Fruit fly (Drosophila melanogaster): ENCODE measurements around the gene CG10154.

The CG10154 gene

dm6 chr3L:13412200-13412885 lies 24.6 kb downstream of the CG10154 start, which contains the start of the genes CG10222 and flr (continued):
- TF ChIP-seq Camta (GFP tag; optimal IDR thresholded peaks at IDR 0.05): no peak
- TF ChIP-seq CG4707 (GFP tag; optimal IDR thresholded peaks at IDR 0.05): no peak
- TF ChIP-seq CG15011 (GFP tag; optimal IDR thresholded peaks at IDR 0.05): no peak
- no peak for TF ChIP-seq ATbp (GFP tag; optimal IDR thresholded peaks at IDR 0.05)
- 0 out of 3 replicates have a peak, but pooled peaks have one; percentile 44 for TF ChIP-seq CG7963 (GFP tag; IDR thresholded peaks at IDR 0.05; ENCODE audit: partially characterized antibody)
- TF ChIP-seq Scr (GFP tag; IDR thresholded peaks at IDR 0.05; ENCODE audit: partially characterized antibody): peak; percentile 87
- no peak for TF ChIP-seq ERR (GFP tag; optimal IDR thresholded peaks at IDR 0.05)
- peak; percentile 6 for TF ChIP-seq CG2120 (GFP tag; optimal IDR thresholded peaks at IDR 0.05)
- TF ChIP-seq Bgb (GFP tag; IDR thresholded peaks at IDR 0.05; ENCODE audit: partially characterized antibody): peak; percentile 70
- peak; percentile 40 for TF ChIP-seq CG17829 (tag; optimal IDR thresholded peaks at IDR 0.05)
- no peak for TF ChIP-seq Hey (tag; optimal IDR thresholded peaks at IDR 0.05)
- TF ChIP-seq tna (GFP tag; IDR thresholded peaks at IDR 0.05; ENCODE audit: partially characterized antibody): peak; percentile 22; the same call in 1 of the 2 replicates
- no peak for TF ChIP-seq CG13123 (GFP tag; optimal IDR thresholded peaks at IDR 0.05)
- TF ChIP-seq jing (GFP tag; optimal IDR thresholded peaks at IDR 0.05): no peak
- TF ChIP-seq trem (tag; optimal IDR thresholded peaks at IDR 0.05): peak; percentile 41
- TF ChIP-seq CG9727 (GFP tag; optimal IDR thresholded peaks at IDR 0.05): peak; percentile 17
- TF ChIP-seq Gsc (GFP tag; IDR thresholded peaks at IDR 0.05): no peak
- TF ChIP-seq CG6654 (GFP tag; optimal IDR thresholded peaks at IDR 0.05): no peak
- TF ChIP-seq luna (GFP tag; optimal IDR thresholded peaks at IDR 0.05): no peak
- TF ChIP-seq Ets97D (GFP tag; optimal IDR thresholded peaks at IDR 0.05): peak; percentile 13
- peak; percentile 6 for TF ChIP-seq grau (tag; optimal IDR thresholded peaks at IDR 0.05)
- TF ChIP-seq sens-2 (GFP tag; IDR thresholded peaks at IDR 0.05): no peak
- peak; percentile 71 for TF ChIP-seq unc-4 (GFP tag; IDR thresholded peaks at IDR 0.05; ENCODE audit: partially characterized antibody)
- TF ChIP-seq insv (GFP tag; optimal IDR thresholded peaks at IDR 0.05): no peak
- no peak for TF ChIP-seq CG10321 (GFP tag; IDR thresholded peaks at IDR 0.05)
- peak; percentile 3 for TF ChIP-seq Sin3A (optimal IDR thresholded peaks at IDR 0.05)
- peak; percentile 74 for TF ChIP-seq CG13287 (GFP tag; IDR thresholded peaks at IDR 0.05; ENCODE audit: partially characterized antibody)
- TF ChIP-seq Blimp-1 (GFP tag; optimal IDR thresholded peaks at IDR 0.05): no peak
- peak; percentile 69 for TF ChIP-seq CG14860 (GFP tag; IDR thresholded peaks at IDR 0.05; ENCODE audit: partially characterized antibody)
- TF ChIP-seq CG11504 (tag; optimal IDR thresholded peaks at IDR 0.05): no peak
- peak; percentile 32 for TF ChIP-seq CG30403 (GFP tag; optimal IDR thresholded peaks at IDR 0.05)
- no peak for TF ChIP-seq Doc2 (GFP tag; IDR thresholded peaks at IDR 0.05)
- no peak for TF ChIP-seq CG2889 (GFP tag; IDR thresholded peaks at IDR 0.05)
- TF ChIP-seq CG4617 (GFP tag; optimal IDR thresholded peaks at IDR 0.05; ENCODE audit: borderline replicate concordance): peak; percentile 15
- TF ChIP-seq ash1 (GFP tag; optimal IDR thresholded peaks at IDR 0.05): no peak
- no peak for TF ChIP-seq CG7372 (GFP tag; IDR thresholded peaks at IDR 0.05)
- peak; percentile 20 for TF ChIP-seq CG12104 (GFP tag; optimal IDR thresholded peaks at IDR 0.05)
- 0 out of 3 replicates have a peak, but pooled peaks have one; percentile 62 for TF ChIP-seq mld (GFP tag; IDR thresholded peaks at IDR 0.05; ENCODE audit: partially characterized antibody)
- no peak for TF ChIP-seq CG34376 (GFP tag; optimal IDR thresholded peaks at IDR 0.05)
- no peak for TF ChIP-seq CrebB (tag; optimal IDR thresholded peaks at IDR 0.05)
- peak; percentile 73 for TF ChIP-seq BEAF-32 (GFP tag; optimal IDR thresholded peaks at IDR 0.05)
- TF ChIP-seq crol (GFP tag; IDR thresholded peaks at IDR 0.05): no peak
- no peak for TF ChIP-seq slou (GFP tag; optimal IDR thresholded peaks at IDR 0.05)
- TF ChIP-seq zfh1 (GFP tag; IDR thresholded peaks at IDR 0.05): no peak
- peak; percentile 67 for TF ChIP-seq bbx (GFP tag; IDR thresholded peaks at IDR 0.05; ENCODE audit: partially characterized antibody)
- TF ChIP-seq Ada2b (GFP tag; IDR thresholded peaks at IDR 0.05): no peak
- TF ChIP-seq CG10147 (GFP tag; optimal IDR thresholded peaks at IDR 0.05): peak; percentile 17
- TF ChIP-seq ind (GFP tag; optimal IDR thresholded peaks at IDR 0.05): peak; percentile 12
- peak; percentile 65 for TF ChIP-seq MBD-R2 (GFP tag; IDR thresholded peaks at IDR 0.05)
